Worm (Caenorhabditis elegans) whole organism, young adult: ENCODE measurements around the gene F46G10.2.

Experiments used
- F49E8.2 ChIP-seq: sonication (generic microtip); optimal IDR thresholded peaks from 3 replicates; lab custom pipeline; 2017; ENCODE audit warnings: missing genetic modification characterization, mild to moderate bottlenecking, missing compliant biosample characterization, antibody characterized with exemption, moderate library complexity; ENCODE audit not compliant: insufficient read depth
- bed-1 ChIP-seq: fragments of 200-800 bp; sonication (Bioruptor generic); IDR thresholded peaks from 2 replicates; pipeline ENCODE4 v1.3.6; 2022; ENCODE audit warnings: missing genetic modification reagents, missing genetic modification characterization, missing compliant biosample characterization
- ceh-58 ChIP-seq: fragments of 200-800 bp; sonication (Bioruptor generic); IDR thresholded peaks from 2 replicates; pipeline ENCODE4 v1.3.6; 2022; ENCODE audit warnings: missing genetic modification characterization, missing compliant biosample characterization
- die-1 ChIP-seq: sonication (generic microtip); optimal IDR thresholded peaks from 2 replicates; lab custom pipeline; 2016; ENCODE audit warnings: missing genotype, mild to moderate bottlenecking, missing genetic modification characterization, missing compliant biosample characterization
- lin-26 ChIP-seq: fragments of 200-800 bp; sonication (Bioruptor generic); IDR thresholded peaks from 2 replicates; pipeline ENCODE4 v1.3.6; 2022; ENCODE audit warnings: missing genetic modification reagents, missing genetic modification characterization, missing compliant biosample characterization

- no peak for TF ChIP-seq lin-26
- TF ChIP-seq ceh-58 (GFP tag; lab: Robert Waterston, UW), result no peak
- no peak for TF ChIP-seq F49E8.2
- TF ChIP-seq die-1 (tag; lab: Kevin White, UChicago), result no peak
- no peak for TF ChIP-seq bed-1 (GFP tag; lab: Robert Waterston, UW)
These were observed 30.8 kb downstream of the F46G10.2 start for ce11 chrX:13353530-13353929.
